Worm (Caenorhabditis elegans) whole organism, L4/young adult: Measurements from ENCODE around the gene D1054.3.

Experiments
- W03F9.2 ChIP-seq: fragments of 150-350 bp; optimal IDR thresholded peaks from 2 replicates; lab custom pipeline; 2014; ENCODE audit warnings: missing biosample characterization, missing genetic modification characterization
- dao-5 ChIP-seq: sonication (generic microtip); optimal IDR thresholded peaks from 2 replicates; lab custom pipeline; 2016; ENCODE audit warnings: missing genotype, missing genetic modification characterization, moderate library complexity, missing compliant biosample characterization
- him-1 ChIP-seq: sonication (generic microtip); optimal IDR thresholded peaks from 2 replicates; lab custom pipeline; 2016; ENCODE audit warnings: missing genotype, missing genetic modification reagents, missing genetic modification characterization, missing compliant biosample characterization

Gene D1054.3

DNA sequence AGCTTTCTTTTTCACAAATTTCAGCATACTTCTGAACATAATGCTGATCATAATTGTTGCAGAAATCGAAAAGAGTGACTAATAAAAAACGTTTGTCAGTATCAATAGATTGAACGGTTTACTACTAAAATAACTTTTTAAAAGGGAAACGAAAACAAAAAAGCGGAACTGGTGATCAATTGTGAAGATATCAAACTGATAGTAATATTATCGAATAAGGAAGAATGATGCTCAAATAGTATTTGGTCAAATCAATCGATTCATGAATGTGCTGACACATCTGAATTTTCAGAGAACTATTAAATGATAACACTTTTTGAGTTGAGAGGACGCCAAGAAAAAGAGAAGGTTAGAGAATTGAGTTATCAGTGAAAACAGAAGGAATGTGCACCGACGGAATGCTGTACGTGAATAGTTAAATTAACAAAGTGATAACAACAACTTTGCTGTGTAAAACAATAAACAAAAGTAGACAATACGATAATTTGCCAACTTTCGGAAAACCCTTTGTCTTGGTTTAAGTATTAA is 5.3 kb downstream of the D1054.3 start, which contains the start of gene D1054.5:
Gene D1054.5 (minus strand): TSS at position 51 of the 528 bp plus-strand sequence.
- TF ChIP-seq him-1 (no peak), dao-5 (tag; lab: Kevin White, UChicago) (no peak), W03F9.2 (tag; lab: Kevin White, UChicago) (no peak)

- TF ChIP-seq dao-5 (tag; lab: Kevin White, UChicago) (no peak), W03F9.2 (tag; lab: Kevin White, UChicago) (no peak), him-1 (no peak)
Observed at ce11 chrV:10784011-10784410, 12.8 kb downstream of the D1054.3 start, which contains the start of gene D1054.8. Gene D1054.8, plus strand, starts transcription at chrV:10784311.

DNA sequence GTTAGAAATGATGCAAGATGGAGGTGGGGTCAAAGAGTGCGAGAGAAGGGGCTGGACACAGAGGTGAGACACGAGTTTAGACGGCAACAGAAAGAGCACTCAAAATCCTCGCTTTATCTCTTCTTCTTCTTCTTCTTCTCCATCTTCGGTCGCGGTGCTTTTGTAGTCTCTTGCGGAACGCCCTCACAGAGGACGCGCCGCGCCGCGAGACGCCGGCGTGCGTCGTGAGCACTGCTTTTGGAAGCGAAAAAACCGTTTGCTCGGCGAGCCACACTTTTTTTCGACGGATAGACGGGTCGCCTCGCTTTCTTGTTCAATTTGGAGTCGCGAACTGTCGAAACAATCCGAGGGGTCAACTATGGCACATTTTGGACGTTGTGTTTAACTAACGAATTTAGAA is 19.7 kb downstream of the D1054.3 start, which contains the start of gene D1054.9:
Gene D1054.9 (minus strand): TSS at position 137 of the 400 bp plus-strand sequence.
- TF ChIP-seq dao-5 (tag; lab: Kevin White, UChicago) (no peak), him-1 (no peak), W03F9.2 (tag; lab: Kevin White, UChicago) (no peak)

DNA sequence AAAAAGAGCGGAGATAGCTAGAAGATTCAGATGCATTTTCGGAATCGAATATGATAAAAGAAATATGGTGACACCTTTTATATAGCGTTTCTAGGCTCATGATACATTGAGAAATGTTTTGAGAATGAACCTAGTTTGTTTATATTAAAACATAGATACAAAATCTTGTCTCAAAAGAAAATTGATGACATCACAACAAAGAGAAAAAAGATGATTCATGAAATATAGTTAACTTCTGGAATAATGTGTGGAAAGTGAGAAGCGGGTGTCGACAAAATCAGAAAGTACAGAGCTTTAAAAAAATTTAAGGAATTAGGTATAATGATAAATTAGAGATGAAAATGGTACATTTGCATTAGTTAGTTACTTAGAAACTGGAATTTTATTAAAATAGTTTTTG is 21.5 kb downstream of the D1054.3 start, which contains the start of gene D1054.10:
Gene D1054.10 (minus strand): TSS at position 101 of the 400 bp plus-strand sequence.
- TF ChIP-seq dao-5 (tag; lab: Kevin White, UChicago) (no peak), W03F9.2 (tag; lab: Kevin White, UChicago) (no peak), him-1 (no peak)

DNA sequence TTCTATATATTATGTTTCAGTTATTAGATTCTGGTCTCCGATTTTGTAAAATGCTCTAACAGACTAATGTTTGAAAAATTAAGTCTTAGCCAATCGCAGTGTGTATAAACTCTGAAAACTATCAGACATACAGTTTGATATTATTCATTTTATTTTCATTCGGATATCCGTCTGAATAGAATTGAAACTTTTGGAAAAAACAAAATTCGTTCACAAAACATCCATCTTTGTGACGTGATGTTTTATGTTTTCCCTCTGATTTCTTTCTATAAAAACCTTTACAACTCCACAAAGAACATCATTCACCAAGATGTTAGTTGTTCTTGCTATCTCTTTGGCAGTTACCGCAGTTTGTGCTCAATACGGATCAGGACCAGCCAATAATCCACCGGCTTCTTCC is 22.2 kb downstream of the D1054.3 start, which contains the start of gene ule-3:
Gene ule-3 (plus strand): TSS at position 301 of the 400 bp plus-strand sequence.
- no peak for TF ChIP-seq dao-5 (tag; lab: Kevin White, UChicago)
- TF ChIP-seq him-1, result no peak
- no peak for TF ChIP-seq W03F9.2 (tag; lab: Kevin White, UChicago)

DNA sequence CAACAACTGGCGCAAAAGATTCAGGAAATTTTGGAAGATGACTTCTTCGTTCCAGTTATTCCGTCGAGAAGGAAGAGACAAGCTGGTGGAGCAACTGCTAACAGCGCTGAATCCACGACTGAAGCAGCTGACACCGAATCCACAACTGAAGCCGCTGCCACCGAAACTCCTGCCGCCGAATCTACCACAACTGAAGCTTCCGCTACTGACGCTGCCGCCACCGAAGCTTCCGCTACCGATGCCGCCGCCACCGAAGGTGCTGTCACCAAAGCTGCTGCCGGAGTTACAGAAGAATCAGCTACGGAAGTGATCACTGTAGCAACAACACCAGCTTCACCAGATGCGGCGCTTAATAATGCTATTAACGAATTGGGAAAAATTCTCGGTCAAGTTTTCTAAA is 23.2 kb downstream of the D1054.3 start:
- no peak for TF ChIP-seq W03F9.2 (tag; lab: Kevin White, UChicago)
- no peak for TF ChIP-seq dao-5 (tag; lab: Kevin White, UChicago)
- no peak for TF ChIP-seq him-1

DNA sequence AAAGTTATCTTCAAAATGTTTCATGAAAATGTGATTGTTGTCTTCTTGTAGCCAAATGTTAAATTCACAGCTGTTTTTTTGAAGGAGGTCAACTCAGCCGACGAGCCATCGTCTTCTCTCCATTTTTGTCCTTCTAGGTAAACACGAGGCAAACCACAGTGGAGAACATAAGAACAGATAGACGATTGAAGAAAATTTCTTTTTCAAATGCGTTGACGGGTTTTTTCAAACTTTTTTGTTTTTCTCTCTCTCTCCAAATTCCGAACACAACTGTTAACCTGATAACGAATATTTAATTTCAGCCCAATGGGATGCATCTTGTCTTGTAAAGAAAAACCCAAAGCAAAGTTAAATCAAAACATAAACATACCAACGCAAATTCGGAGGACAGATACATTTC is 24.2 kb downstream of the D1054.3 start, which contains the start of gene D1054.19:
Gene D1054.19 (plus strand): TSS at position 301 of the 400 bp plus-strand sequence.
- no peak for TF ChIP-seq dao-5 (tag; lab: Kevin White, UChicago)
- no peak for TF ChIP-seq him-1
- no peak for TF ChIP-seq W03F9.2 (tag; lab: Kevin White, UChicago)

- TF ChIP-seq him-1 (no peak), dao-5 (tag; lab: Kevin White, UChicago) (no peak), W03F9.2 (tag; lab: Kevin White, UChicago) (no peak)
Observed at ce11 chrV:10798090-10798489, 26.8 kb downstream of the D1054.3 start, which contains the start of gene srh-184. Gene srh-184, minus strand, starts transcription at chrV:10798190.

- no peak for TF ChIP-seq dao-5 (tag; lab: Kevin White, UChicago)
- TF ChIP-seq him-1, result no peak
- TF ChIP-seq W03F9.2 (tag; lab: Kevin White, UChicago), result no peak
Observed at ce11 chrV:10801154-10801553, 29.9 kb downstream of the D1054.3 start, which contains the start of gene D1054.18. Gene D1054.18, minus strand, starts transcription at chrV:10801198.

- TF ChIP-seq dao-5 (tag; lab: Kevin White, UChicago) (no peak), W03F9.2 (tag; lab: Kevin White, UChicago) (peak; percentile 1), him-1 (no peak)
Observed at ce11 chrV:10802060-10802459, 30.8 kb downstream of the D1054.3 start.

- TF ChIP-seq W03F9.2 (tag; lab: Kevin White, UChicago), result no peak
- no peak for TF ChIP-seq dao-5 (tag; lab: Kevin White, UChicago)
- no peak for TF ChIP-seq him-1
Observed at ce11 chrV:10804374-10804773, 33.1 kb downstream of the D1054.3 start, which contains the start of gene secs-1. Gene secs-1, minus strand, starts transcription at chrV:10804474.

ce11 chrV:10805934-10806333 is 34.7 kb downstream of the D1054.3 start, which contains the start of gene prp-38:
Gene prp-38, minus strand, starts transcription at chrV:10806034.
- no peak for TF ChIP-seq W03F9.2 (tag; lab: Kevin White, UChicago)
- no peak for TF ChIP-seq dao-5 (tag; lab: Kevin White, UChicago)
- no peak for TF ChIP-seq him-1

ce11 chrV:10807862-10808327 is 36.6 kb downstream of the D1054.3 start, which contains the start of gene plrg-1:
Gene plrg-1, minus strand, starts transcription at chrV:10807912.
- TF ChIP-seq W03F9.2 (tag; lab: Kevin White, UChicago), result peak; percentile 92
- TF ChIP-seq him-1, result peak; percentile 33
- peak; percentile 29 for TF ChIP-seq dao-5 (tag; lab: Kevin White, UChicago)

- TF ChIP-seq W03F9.2 (tag; lab: Kevin White, UChicago), result no peak
- TF ChIP-seq him-1, result no peak
- no peak for TF ChIP-seq dao-5 (tag; lab: Kevin White, UChicago)
Observed at ce11 chrV:10811763-10812162, 40.5 kb downstream of the D1054.3 start, which contains the start of gene C29A12.22. Gene C29A12.22, plus strand, starts transcription at chrV:10812063.
